Fruit fly (Drosophila melanogaster): ENCODE results near the gene CG9698.

CG9698 gene

dm6 chr3R:30531989-30532653 is 17.5 kb downstream of the CG9698 start, which contains the start of gene tmod (continued):
- TF ChIP-seq CG16815 (GFP tag; optimal IDR thresholded peaks at IDR 0.05) (peak; percentile 18), Mrtf (GFP tag; IDR thresholded peaks at IDR 0.05) (no peak), fd3F (GFP tag; optimal IDR thresholded peaks at IDR 0.05) (no peak), NfI (GFP tag; optimal IDR thresholded peaks at IDR 0.05) (peak; percentile 1), CG1233 (GFP tag; optimal IDR thresholded peaks at IDR 0.05) (peak; percentile 2), CG2712 (tag; optimal IDR thresholded peaks at IDR 0.05) (peak; percentile 65), Blimp-1 (GFP tag; optimal IDR thresholded peaks at IDR 0.05) (peak; percentile 74), CG14014 (GFP tag; IDR thresholded peaks at IDR 0.05) (0 out of 2 replicates have a peak, but pooled peaks have one; percentile 5), kah (GFP tag; optimal IDR thresholded peaks at IDR 0.05) (peak; percentile 30), Tbp (GFP tag; optimal IDR thresholded peaks at IDR 0.05) (no peak), luna (GFP tag; optimal IDR thresholded peaks at IDR 0.05) (no peak), CG2199 (GFP tag; IDR thresholded peaks at IDR 0.05) (no peak), dm (GFP tag; optimal IDR thresholded peaks at IDR 0.05) (no peak), cato (GFP tag; optimal IDR thresholded peaks at IDR 0.05; ENCODE audit: borderline replicate concordance) (peak; percentile 9), CG17912 (GFP tag; optimal IDR thresholded peaks at IDR 0.05) (no peak), CG12659 (GFP tag; optimal IDR thresholded peaks at IDR 0.05) (peak; percentile 3), CG11398 (GFP tag; optimal IDR thresholded peaks at IDR 0.05) (no peak), Dek (tag; optimal IDR thresholded peaks at IDR 0.05) (no peak), BtbVII (GFP tag; optimal IDR thresholded peaks at IDR 0.05) (peak; percentile 30), chn (GFP tag; optimal IDR thresholded peaks at IDR 0.05) (no peak), da (GFP tag; optimal IDR thresholded peaks at IDR 0.05) (no peak), CG8089 (GFP tag; optimal IDR thresholded peaks at IDR 0.05) (peak; percentile 50), B-H2 (GFP tag; optimal IDR thresholded peaks at IDR 0.05) (peak; percentile 19), CG14710 (tag; optimal IDR thresholded peaks at IDR 0.05) (peak; percentile 60), nerfin-2 (GFP tag; IDR thresholded peaks at IDR 0.05; ENCODE audit: partially characterized antibody) (no peak), Sox100B (GFP tag; optimal IDR thresholded peaks at IDR 0.05) (peak; percentile 65), crc (GFP tag; optimal IDR thresholded peaks at IDR 0.05) (no peak), maf-S (GFP tag; optimal IDR thresholded peaks at IDR 0.05) (peak; percentile 31), Sry-β (GFP tag; optimal IDR thresholded peaks at IDR 0.05) (peak; percentile 32), zen2 (GFP tag; IDR thresholded peaks at IDR 0.05; ENCODE audit: partially characterized antibody) (peak; percentile 32; the same call in 1 of the 3 replicates), CG17186 (GFP tag; optimal IDR thresholded peaks at IDR 0.05) (no peak), aop (GFP tag; IDR thresholded peaks at IDR 0.05) (peak; percentile 95), HLH54F (GFP tag; optimal IDR thresholded peaks at IDR 0.05) (peak; percentile 19), Opbp (GFP tag; IDR thresholded peaks at IDR 0.05; ENCODE audit: partially characterized antibody) (no peak), eyg (GFP tag; optimal IDR thresholded peaks at IDR 0.05) (no peak), sisA (GFP tag; IDR thresholded peaks at IDR 0.05) (0 out of 2 replicates have a peak, but pooled peaks have one; percentile 42), Atf3 (GFP tag; optimal IDR thresholded peaks at IDR 0.05) (no peak), caup (GFP tag; optimal IDR thresholded peaks at IDR 0.05; ENCODE audit: severe bottlenecking) (peak; percentile 24), CG31224 (GFP tag; IDR thresholded peaks at IDR 0.05) (no peak), pnt (GFP tag; optimal IDR thresholded peaks at IDR 0.05) (peak; percentile 57), CG2875 (GFP tag; optimal IDR thresholded peaks at IDR 0.05) (peak; percentile 71), dan (GFP tag; IDR thresholded peaks at IDR 0.05) (no peak), CG2202 (tag; optimal IDR thresholded peaks at IDR 0.05) (no peak), Bgb (GFP tag; IDR thresholded peaks at IDR 0.05; ENCODE audit: partially characterized antibody) (no peak; the same call in 1 of the 2 replicates), E2f1 (GFP tag; IDR thresholded peaks at IDR 0.05) (peak; percentile 24; the same call in 1 of the 2 replicates), fru (optimal IDR thresholded peaks at IDR 0.05) (no peak), Xrp1 (GFP tag; IDR thresholded peaks at IDR 0.05) (peak; percentile 29; the same call in 1 of the 2 replicates), Lhr (GFP tag; optimal IDR thresholded peaks at IDR 0.05) (no peak), jing (GFP tag; optimal IDR thresholded peaks at IDR 0.05) (no peak), CG11247 (GFP tag; IDR thresholded peaks at IDR 0.05) (no peak)

Measured in whole organism, embryonic.